Fruit fly (Drosophila melanogaster) whole organism, pupa: ENCODE results near the gene RIOK2.

ENCODE experiments used
- CG12605 ChIP-seq: fragments of 200-800 bp; sonication (Bioruptor generic); IDR thresholded peaks from 2 replicates; pipeline ENCODE4 v1.3.6; 2022; ENCODE audit warnings: missing biosample characterization, missing genetic modification characterization
- CG13204 ChIP-seq: fragments of 200-800 bp; sonication (Bioruptor generic); optimal IDR thresholded peaks from 2 replicates; lab custom pipeline; 2018; ENCODE audit warnings: missing biosample characterization, mild to moderate bottlenecking, missing genetic modification characterization, moderate library complexity
- CG14655 ChIP-seq: fragments of 200-800 bp; sonication (Bioruptor generic); optimal IDR thresholded peaks from 3 replicates; lab custom pipeline; 2017; ENCODE audit warnings: mild to moderate bottlenecking, missing biosample characterization, missing genetic modification reagents, missing genetic modification characterization
- CG15710 ChIP-seq: fragments of 200-800 bp; sonication (Bioruptor generic); optimal IDR thresholded peaks from 2 replicates; lab custom pipeline; 2018; ENCODE audit warnings: missing biosample characterization, mild to moderate bottlenecking, missing genetic modification characterization, moderate library complexity
- CG17806 ChIP-seq: fragments of 200-800 bp; sonication (Bioruptor generic); optimal IDR thresholded peaks from 2 replicates; lab custom pipeline; 2018; ENCODE audit warnings: missing biosample characterization, mild to moderate bottlenecking, missing genetic modification characterization, moderate library complexity
- CG32121 ChIP-seq: fragments of 200-800 bp; sonication (Bioruptor generic); IDR thresholded peaks from 2 replicates; pipeline ENCODE4 v1.3.6; 2022; ENCODE audit warnings: missing biosample characterization, missing genetic modification characterization
- CG34367 ChIP-seq: fragments of 200-800 bp; sonication (Bioruptor generic); optimal IDR thresholded peaks from 2 replicates; lab custom pipeline; 2018; ENCODE audit warnings: missing biosample characterization, mild to moderate bottlenecking, missing genetic modification characterization
- CG4496 ChIP-seq: fragments of 200-800 bp; sonication (Bioruptor generic); IDR thresholded peaks from 3 replicates; pipeline ENCODE4 v1.3.6; 2022; ENCODE audit warnings: missing biosample characterization, missing genetic modification characterization
- CG8159 ChIP-seq: fragments of 200-800 bp; sonication (Bioruptor generic); optimal IDR thresholded peaks from 3 replicates; lab custom pipeline; 2018; ENCODE audit warnings: missing biosample characterization, mild to moderate bottlenecking, missing genetic modification characterization, moderate library complexity
- CG8301 ChIP-seq: fragments of 200-800 bp; sonication (Bioruptor generic); optimal IDR thresholded peaks from 2 replicates; lab custom pipeline; 2018; ENCODE audit warnings: missing biosample characterization, mild to moderate bottlenecking, missing genetic modification characterization
- CG9948 ChIP-seq: fragments of 200-800 bp; sonication (Bioruptor generic); optimal IDR thresholded peaks from 2 replicates; lab custom pipeline; 2018; ENCODE audit warnings: missing biosample characterization, mild to moderate bottlenecking, missing genetic modification characterization, moderate library complexity
- D1 ChIP-seq: fragments of 200-800 bp; sonication (Bioruptor generic); optimal IDR thresholded peaks from 2 replicates; lab custom pipeline; 2018; ENCODE audit warnings: missing biosample characterization, mild to moderate bottlenecking, missing genetic modification characterization, moderate library complexity
- EcR ChIP-seq: fragments of 200-800 bp; sonication (Bioruptor generic); optimal IDR thresholded peaks from 3 replicates; lab custom pipeline; 2019; ENCODE audit warnings: missing biosample characterization, missing genetic modification characterization, mild to moderate bottlenecking, moderate library complexity, missing genetic modification reagents
- Ets98B ChIP-seq: fragments of 200-800 bp; sonication (Bioruptor generic); IDR thresholded peaks from 2 replicates; pipeline ENCODE4 v1.3.6; 2022; ENCODE audit warnings: missing biosample characterization, missing genetic modification characterization
- Pif1A ChIP-seq: fragments of 200-800 bp; sonication (Bioruptor generic); optimal IDR thresholded peaks from 3 replicates; lab custom pipeline; 2016; ENCODE audit warnings: missing biosample characterization, missing genetic modification characterization
- Pif1B ChIP-seq: fragments of 200-800 bp; sonication (Bioruptor generic); optimal IDR thresholded peaks from 3 replicates; lab custom pipeline; 2016; ENCODE audit warnings: missing biosample characterization, missing genetic modification characterization
- Snoo ChIP-seq: fragments of 200-800 bp; sonication (Bioruptor generic); optimal IDR thresholded peaks from 3 replicates; lab custom pipeline; 2017; ENCODE audit warnings: missing biosample characterization, mild to moderate bottlenecking, missing genetic modification characterization, inconsistent platforms
- fd96Ca ChIP-seq: fragments of 200-800 bp; sonication (Bioruptor generic); IDR thresholded peaks from 3 replicates; pipeline ENCODE4 v1.3.6; 2022; ENCODE audit warnings: missing biosample characterization, missing genetic modification characterization
- gl ChIP-seq: fragments of 200-800 bp; sonication (Bioruptor generic); optimal IDR thresholded peaks from 2 replicates; lab custom pipeline; 2018; ENCODE audit warnings: missing biosample characterization, mild to moderate bottlenecking, missing genetic modification characterization
- rn ChIP-seq: fragments of 200-800 bp; sonication (Bioruptor generic); IDR thresholded peaks from 2 replicates; pipeline ENCODE4 v1.3.6; 2022; ENCODE audit warnings: missing biosample characterization, missing genetic modification characterization

Gene RIOK2

dm6 chr3R:25235362-25235761, 30.3 kb upstream of the RIOK2 start, which contains the start of gene Sil1:
Gene Sil1 (minus strand): TSS chr3R:25235529.
- TF ChIP-seq CG12605 (GFP tag; lab: Robert Waterston, UW) (no peak), CG32121 (no peak), Ets98B (GFP tag; lab: Robert Waterston, UW) (no peak), CG13204 (GFP tag; lab: Kevin White, UChicago) (no peak), gl (tag; lab: Kevin White, UChicago) (no peak), EcR (GFP tag; lab: Kevin White, UChicago) (no peak), Pif1A (GFP tag; lab: Kevin White, UChicago) (no peak)

dm6 chr3R:25236121-25236520, 29.5 kb upstream of the RIOK2 start:
- TF ChIP-seq CG4496 = no peak
- no peak for TF ChIP-seq CG34367 (tag; lab: Kevin White, UChicago)
- TF ChIP-seq D1 (tag; lab: Kevin White, UChicago) = no peak
- TF ChIP-seq CG17806 (tag; lab: Kevin White, UChicago) = no peak
- no peak for TF ChIP-seq Pif1A (GFP tag; lab: Kevin White, UChicago)
- TF ChIP-seq CG13204 (GFP tag; lab: Kevin White, UChicago) = no peak
- no peak for TF ChIP-seq CG8301 (tag; lab: Kevin White, UChicago)
- no peak for TF ChIP-seq EcR (GFP tag; lab: Kevin White, UChicago)
- no peak for TF ChIP-seq Pif1B (GFP tag; lab: Kevin White, UChicago)
- TF ChIP-seq CG8159 (tag; lab: Kevin White, UChicago) = no peak
- TF ChIP-seq CG32121 = no peak
- no peak for TF ChIP-seq CG15710
- no peak for TF ChIP-seq CG14655 (GFP tag; lab: Kevin White, UChicago)

DNA sequence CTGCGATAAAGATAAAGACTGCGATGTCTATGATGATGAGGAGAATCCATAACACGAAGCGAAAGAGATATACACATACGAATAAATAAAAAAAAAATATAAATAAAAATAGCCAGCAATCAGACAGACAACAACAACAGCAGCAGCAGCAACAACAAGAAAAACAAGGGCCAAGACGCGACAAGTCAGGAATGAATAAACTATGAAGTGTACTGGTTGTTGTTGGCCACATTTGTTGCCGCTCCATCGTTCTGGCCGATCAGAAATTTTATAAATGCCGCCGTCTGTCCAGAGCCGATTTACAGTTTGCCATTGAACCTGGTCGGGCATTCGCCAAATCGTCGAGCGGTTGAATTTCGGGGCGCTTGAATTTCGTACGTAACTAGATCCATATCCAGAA, 28.3 kb upstream of the RIOK2 start, which contains the start of gene Jhbp7:
Gene Jhbp7, plus strand, starts transcription at position 301 of the 400 bp plus-strand sequence.
- TF ChIP-seq Pif1A (GFP tag; lab: Kevin White, UChicago) (no peak), EcR (GFP tag; lab: Kevin White, UChicago) (peak; percentile 81)

DNA sequence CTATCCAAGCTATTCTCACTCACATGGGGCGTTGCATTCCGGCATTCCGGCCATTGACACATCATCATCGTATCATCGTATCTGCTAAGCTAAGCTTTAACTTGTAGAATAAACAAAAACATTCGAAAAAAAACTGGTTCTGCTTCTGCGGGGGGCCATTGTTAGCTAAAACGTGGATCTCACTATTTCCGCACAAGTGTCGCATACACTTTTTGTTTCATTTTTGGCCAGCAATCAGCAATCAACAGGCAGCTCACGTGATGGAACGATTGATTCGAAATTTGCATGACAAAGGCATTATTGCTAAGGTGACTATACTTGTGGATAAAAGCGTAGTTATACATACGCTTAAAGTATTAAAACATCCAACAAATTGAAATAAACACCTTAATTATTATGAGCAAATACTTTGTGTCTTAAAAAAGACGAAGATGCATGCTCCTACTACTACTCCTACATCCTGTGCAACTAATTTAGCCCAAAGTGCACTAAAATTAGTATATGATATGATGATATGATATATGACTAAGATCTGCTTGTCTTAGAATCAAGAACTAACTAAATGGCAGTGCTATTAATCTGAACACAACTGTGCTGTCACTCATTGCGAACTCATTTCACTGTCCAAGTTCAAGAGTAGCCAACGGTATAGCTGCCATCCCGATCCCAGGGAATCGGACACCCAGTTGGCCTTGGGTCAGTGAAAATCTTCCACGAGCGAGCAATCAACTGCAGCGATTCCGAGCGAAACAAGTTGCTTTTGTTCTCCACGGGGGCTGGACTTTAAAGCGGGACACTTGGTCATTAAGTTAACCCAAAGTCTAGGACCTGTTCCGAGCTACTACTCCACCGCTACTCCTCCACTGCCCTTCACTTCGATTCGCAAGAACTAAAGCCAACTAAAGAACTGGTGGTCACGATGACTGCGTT, 26.6 kb upstream of the RIOK2 start:
- peak; percentile 11 for TF ChIP-seq CG34367 (tag; lab: Kevin White, UChicago)
- TF ChIP-seq EcR (GFP tag; lab: Kevin White, UChicago) = peak; percentile 94
- TF ChIP-seq CG15710 = peak; percentile 22
- TF ChIP-seq fd96Ca (GFP tag; lab: Robert Waterston, UW) = no peak
- TF ChIP-seq Ets98B (GFP tag; lab: Robert Waterston, UW) = no peak
- TF ChIP-seq CG8159 (tag; lab: Kevin White, UChicago) = peak; percentile 60
- peak; percentile 3 for TF ChIP-seq CG17806 (tag; lab: Kevin White, UChicago)
- peak; percentile 33 for TF ChIP-seq CG9948 (tag; lab: Kevin White, UChicago)

DNA sequence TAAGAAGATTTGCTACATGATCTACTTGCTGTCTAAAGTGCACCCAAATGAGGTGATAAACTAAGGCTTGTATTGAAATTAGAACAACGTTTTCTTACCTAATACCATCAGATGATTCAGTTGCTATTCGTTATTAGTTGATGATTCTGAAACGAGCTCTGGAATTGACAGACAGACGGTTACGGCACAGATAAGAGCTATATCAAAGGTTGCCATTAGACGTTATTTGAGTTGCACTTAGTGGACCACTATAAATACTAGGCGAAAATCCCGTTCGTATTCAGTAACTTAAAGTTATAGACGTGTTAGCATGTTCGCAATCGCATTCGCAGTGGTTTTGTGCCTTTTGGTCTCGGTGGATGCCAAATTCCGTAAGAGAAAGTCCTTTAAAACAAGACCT, 25.8 kb upstream of the RIOK2 start, which contains the start of gene to:
Gene to, plus strand, starts transcription at position 301 of the 400 bp plus-strand sequence.
- TF ChIP-seq fd96Ca (GFP tag; lab: Robert Waterston, UW) (no peak), CG34367 (tag; lab: Kevin White, UChicago) (no peak), Ets98B (GFP tag; lab: Robert Waterston, UW) (no peak), rn (no peak), CG8159 (tag; lab: Kevin White, UChicago) (no peak), CG14655 (GFP tag; lab: Kevin White, UChicago) (no peak), CG15710 (no peak), CG4496 (no peak), CG13204 (GFP tag; lab: Kevin White, UChicago) (no peak), EcR (GFP tag; lab: Kevin White, UChicago) (no peak), gl (tag; lab: Kevin White, UChicago) (no peak), CG12605 (GFP tag; lab: Robert Waterston, UW) (no peak), CG9948 (tag; lab: Kevin White, UChicago) (no peak), Pif1A (GFP tag; lab: Kevin White, UChicago) (no peak), Snoo (no peak), CG17806 (tag; lab: Kevin White, UChicago) (no peak)

DNA sequence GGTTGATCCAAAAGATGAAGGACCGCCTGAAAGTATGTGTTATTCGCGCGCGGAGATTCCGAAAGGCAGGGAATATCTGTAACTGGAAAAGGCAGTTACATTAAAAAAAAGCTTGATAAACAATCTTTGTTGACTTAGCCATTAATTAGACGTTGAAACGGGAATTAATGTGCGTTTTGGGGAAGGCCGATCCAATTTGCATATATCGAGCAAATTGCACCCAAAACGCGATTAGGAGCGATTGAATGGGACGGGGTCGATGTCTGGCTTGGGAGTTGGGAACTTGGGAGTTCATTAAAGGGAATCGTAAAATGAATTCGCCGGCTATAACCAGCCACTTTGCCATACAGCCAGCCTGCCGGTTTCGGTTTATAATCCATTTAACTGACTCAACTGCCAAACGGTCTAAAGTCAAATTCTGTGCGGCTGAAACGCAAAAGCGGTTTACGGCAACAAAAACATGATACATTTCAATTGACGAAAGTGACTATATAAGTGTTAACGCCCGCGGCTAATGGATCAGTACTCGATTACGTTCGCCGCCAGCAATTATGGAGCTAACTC, 24.1 kb upstream of the RIOK2 start, which contains the start of gene CG11854:
Gene CG11854, plus strand, starts transcription at position 514 of the 564 bp plus-strand sequence.
- no peak for TF ChIP-seq CG17806 (tag; lab: Kevin White, UChicago)
- TF ChIP-seq EcR (GFP tag; lab: Kevin White, UChicago) = peak; percentile 67
- TF ChIP-seq CG15710 = no peak
- TF ChIP-seq CG34367 (tag; lab: Kevin White, UChicago) = no peak
